Fruit fly (Drosophila melanogaster) whole organism, prepupa: ENCODE results near the gene CG17768.
A peak's percentile ranks its signal among the peaks of the same experiment; 100 is the strongest.

Experiments used
- Blimp-1 ChIP-seq: fragments of 200-800 bp; sonication (Bioruptor generic); optimal IDR thresholded peaks from 3 replicates; lab custom pipeline; 2017; ENCODE audit warnings: missing biosample characterization, missing genetic modification characterization, mild to moderate bottlenecking, moderate library complexity, missing genetic modification reagents
- CG10631 ChIP-seq: fragments of 200-800 bp; sonication (Bioruptor generic); optimal IDR thresholded peaks from 2 replicates; lab custom pipeline; 2016; ENCODE audit warnings: missing biosample characterization, missing genetic modification characterization
- CG11294 ChIP-seq: fragments of 200-800 bp; sonication (Bioruptor generic); IDR thresholded peaks from 2 replicates; pipeline ENCODE4 v1.3.6; 2022; ENCODE audit warnings: missing biosample characterization, missing genetic modification characterization
- CG11762 ChIP-seq: fragments of 200-800 bp; sonication (Bioruptor generic); optimal IDR thresholded peaks from 3 replicates; lab custom pipeline; 2016; ENCODE audit warnings: missing biosample characterization, missing genetic modification characterization; ENCODE audit not compliant: insufficient read depth
- CG15336 ChIP-seq: fragments of 200-800 bp; sonication (Bioruptor generic); IDR thresholded peaks from 2 replicates; pipeline ENCODE4 v1.3.6; 2022; ENCODE audit warnings: missing biosample characterization, missing genetic modification characterization
- CG1621 ChIP-seq: fragments of 200-800 bp; sonication (Bioruptor generic); optimal IDR thresholded peaks from 3 replicates; lab custom pipeline; 2018; ENCODE audit warnings: missing biosample characterization, mild to moderate bottlenecking, missing genetic modification characterization
- CG16779 ChIP-seq: fragments of 200-800 bp; sonication (Bioruptor generic); optimal IDR thresholded peaks from 3 replicates; lab custom pipeline; 2017; ENCODE audit warnings: missing biosample characterization, mild to moderate bottlenecking, missing genetic modification characterization
- CG3032 ChIP-seq: fragments of 200-800 bp; optimal IDR thresholded peaks from 2 replicates; lab custom pipeline; 2019; ENCODE audit warnings: missing biosample characterization, mild to moderate bottlenecking, missing genetic modification characterization, moderate library complexity
- CG32006 ChIP-seq: fragments of 200-800 bp; sonication (Bioruptor generic); optimal IDR thresholded peaks from 3 replicates; lab custom pipeline; 2017; ENCODE audit warnings: missing biosample characterization, mild to moderate bottlenecking, missing genetic modification characterization
- CG34406 ChIP-seq: fragments of 200-800 bp; sonication (Bioruptor generic); optimal IDR thresholded peaks from 3 replicates; lab custom pipeline; 2016; ENCODE audit warnings: missing biosample characterization, missing genetic modification characterization
- CG6163 ChIP-seq: fragments of 200-800 bp; sonication (Bioruptor generic); IDR thresholded peaks from 3 replicates; pipeline ENCODE4 v1.3.6; 2022; ENCODE audit warnings: missing biosample characterization, missing genetic modification characterization
- CG6276 ChIP-seq: fragments of 200-800 bp; sonication (Bioruptor generic); optimal IDR thresholded peaks from 2 replicates; lab custom pipeline; 2017; ENCODE audit warnings: missing biosample characterization, mild to moderate bottlenecking, missing genetic modification characterization
- CG6792 ChIP-seq: fragments of 200-800 bp; sonication (Bioruptor generic); optimal IDR thresholded peaks from 3 replicates; lab custom pipeline; 2016; ENCODE audit warnings: missing biosample characterization, missing genetic modification characterization
- CG6808 ChIP-seq: fragments of 200-800 bp; sonication (Bioruptor generic); optimal IDR thresholded peaks from 3 replicates; lab custom pipeline; 2017; ENCODE audit warnings: missing biosample characterization, missing genetic modification characterization, mild to moderate bottlenecking, moderate library complexity, missing genetic modification reagents
- CG6854 ChIP-seq: fragments of 200-800 bp; sonication (Bioruptor generic); optimal IDR thresholded peaks from 2 replicates; lab custom pipeline; 2017; ENCODE audit warnings: missing biosample characterization, mild to moderate bottlenecking, missing genetic modification characterization
- CG8119 ChIP-seq: fragments of 200-800 bp; sonication (Bioruptor generic); IDR thresholded peaks from 3 replicates; pipeline ENCODE4 v1.3.6; 2022; ENCODE audit warnings: missing biosample characterization, missing genetic modification characterization
- Eip75B ChIP-seq: fragments of 200-800 bp; sonication (Bioruptor generic); optimal IDR thresholded peaks from 3 replicates; lab custom pipeline; 2016; ENCODE audit warnings: missing biosample characterization, missing genetic modification characterization
- Eip78C ChIP-seq: fragments of 200-800 bp; sonication (Bioruptor generic); peaks from one replicate; lab custom pipeline; 2016; ENCODE audit warnings: missing biosample characterization, missing genetic modification characterization
- Ets96B ChIP-seq: fragments of 200-800 bp; optimal IDR thresholded peaks from 2 replicates; lab custom pipeline; 2019; ENCODE audit warnings: missing biosample characterization, mild to moderate bottlenecking, missing genetic modification characterization, moderate library complexity
- Gug ChIP-seq: fragments of 200-800 bp; sonication (Bioruptor generic); IDR thresholded peaks from 2 replicates; pipeline ENCODE4 v1.3.6; 2022; ENCODE audit warnings: missing biosample characterization, missing genetic modification characterization
- Hr38 ChIP-seq: sonication (Bioruptor generic); optimal IDR thresholded peaks from 2 replicates; lab custom pipeline; 2016; ENCODE audit warnings: missing biosample characterization, missing genetic modification characterization
- Hr39 ChIP-seq: fragments of 200-800 bp; sonication (Bioruptor generic); optimal IDR thresholded peaks from 2 replicates; lab custom pipeline; 2016; ENCODE audit warnings: missing biosample characterization, missing genetic modification characterization
- Hr4 ChIP-seq: fragments of 200-800 bp; sonication (Bioruptor generic); optimal IDR thresholded peaks from 3 replicates; lab custom pipeline; 2016; ENCODE audit warnings: missing biosample characterization, missing genetic modification characterization
- Lpt ChIP-seq: fragments of 200-800 bp; sonication (Bioruptor generic); optimal IDR thresholded peaks from 3 replicates; lab custom pipeline; 2016; ENCODE audit warnings: missing biosample characterization, missing genetic modification characterization
- Met ChIP-seq: fragments of 200-800 bp; sonication (Bioruptor generic); optimal IDR thresholded peaks from 3 replicates; lab custom pipeline; 2016; ENCODE audit warnings: missing biosample characterization, missing genetic modification characterization
- Smox ChIP-seq: fragments of 200-800 bp; sonication (Bioruptor generic); optimal IDR thresholded peaks from 3 replicates; lab custom pipeline; 2016; ENCODE audit warnings: missing biosample characterization, missing genetic modification characterization
- Sox102F ChIP-seq: fragments of 200-800 bp; sonication (Bioruptor generic); optimal IDR thresholded peaks from 2 replicates; lab custom pipeline; 2016; ENCODE audit warnings: missing biosample characterization, mild to moderate bottlenecking, missing genetic modification characterization
- Sox14 ChIP-seq: fragments of 200-800 bp; sonication (Bioruptor generic); optimal IDR thresholded peaks from 3 replicates; lab custom pipeline; 2016; ENCODE audit warnings: missing biosample characterization, missing genetic modification characterization
- acj6 ChIP-seq: fragments of 200-800 bp; sonication (Bioruptor generic); optimal IDR thresholded peaks from 3 replicates; lab custom pipeline; 2016; ENCODE audit warnings: missing biosample characterization, missing genetic modification characterization
- cyc ChIP-seq: fragments of 200-800 bp; sonication (Bioruptor generic); optimal IDR thresholded peaks from 3 replicates; lab custom pipeline; 2016; ENCODE audit warnings: missing biosample characterization, missing genetic modification characterization
- dac ChIP-seq: fragments of 200-800 bp; sonication (Bioruptor generic); optimal IDR thresholded peaks from 2 replicates; lab custom pipeline; 2017; ENCODE audit warnings: missing biosample characterization, mild to moderate bottlenecking, missing genetic modification characterization
- dsx ChIP-seq: fragments of 200-800 bp; optimal IDR thresholded peaks from 3 replicates; lab custom pipeline; 2019; ENCODE audit warnings: missing biosample characterization, mild to moderate bottlenecking, missing genetic modification characterization, moderate library complexity; ENCODE audit not compliant: poor library complexity, severe bottlenecking
- eg ChIP-seq: fragments of 200-800 bp; sonication (Bioruptor generic); IDR thresholded peaks from 3 replicates; pipeline ENCODE4 v1.3.6; 2022; ENCODE audit warnings: missing biosample characterization, missing genetic modification characterization
- esn ChIP-seq: fragments of 200-800 bp; sonication (Bioruptor generic); optimal IDR thresholded peaks from 2 replicates; lab custom pipeline; 2016; ENCODE audit warnings: missing biosample characterization, mild to moderate bottlenecking, missing genetic modification characterization, moderate library complexity
- fd59A ChIP-seq: fragments of 200-800 bp; sonication (Bioruptor generic); optimal IDR thresholded peaks from 2 replicates; lab custom pipeline; 2017; ENCODE audit warnings: missing biosample characterization, mild to moderate bottlenecking, missing genetic modification characterization, missing genetic modification reagents
- fd85E ChIP-seq: fragments of 200-800 bp; sonication (Bioruptor generic); optimal IDR thresholded peaks from 3 replicates; lab custom pipeline; 2016; ENCODE audit warnings: missing biosample characterization, missing genetic modification characterization
- fkh ChIP-seq: fragments of 200-800 bp; sonication (Bioruptor generic); optimal IDR thresholded peaks from 3 replicates; lab custom pipeline; 2017; ENCODE audit warnings: missing biosample characterization, mild to moderate bottlenecking, missing genetic modification characterization, moderate library complexity
- lz ChIP-seq: fragments of 200-800 bp; sonication (Bioruptor generic); optimal IDR thresholded peaks from 3 replicates; lab custom pipeline; 2016; ENCODE audit warnings: missing biosample characterization, missing genetic modification characterization
- net ChIP-seq: fragments of 200-800 bp; sonication (Bioruptor generic); optimal IDR thresholded peaks from 3 replicates; lab custom pipeline; 2016; ENCODE audit warnings: missing biosample characterization, missing genetic modification characterization
- pdm3 ChIP-seq: fragments of 200-800 bp; sonication (Bioruptor generic); optimal IDR thresholded peaks from 3 replicates; lab custom pipeline; 2016; ENCODE audit warnings: missing biosample characterization, missing genetic modification characterization
- salr ChIP-seq, 2 experiments: fragments of 200-800 bp; sonication (Bioruptor generic); optimal IDR thresholded peaks; 3 replicates each; lab custom pipeline; 2016 to 2018; ENCODE audit warnings: missing biosample characterization in 2 of 2, missing genetic modification characterization in 2 of 2, mild to moderate bottlenecking in 1 of 2
- spab ChIP-seq: fragments of 200-800 bp; sonication (Bioruptor generic); optimal IDR thresholded peaks from 2 replicates; lab custom pipeline; 2017; ENCODE audit warnings: missing biosample characterization, mild to moderate bottlenecking, missing genetic modification characterization, missing genetic modification reagents
- ss ChIP-seq, 2 experiments: fragments of 200-800 bp; sonication (Bioruptor generic); optimal IDR thresholded peaks; 2 replicates in 1 of 2; 3 replicates in 1 of 2; lab custom pipeline; 2017 to 2018; ENCODE audit warnings: mild to moderate bottlenecking in 2 of 2, missing biosample characterization in 2 of 2, missing genetic modification characterization in 2 of 2, moderate library complexity in 1 of 2
- svp ChIP-seq: fragments of 200-800 bp; sonication (Bioruptor generic); peaks from one replicate; lab custom pipeline; 2016; ENCODE audit warnings: missing biosample characterization, missing genetic modification characterization
- topi ChIP-seq: fragments of 200-800 bp; sonication (Bioruptor generic); optimal IDR thresholded peaks from 3 replicates; lab custom pipeline; 2016; ENCODE audit warnings: missing biosample characterization, missing genetic modification characterization
- vri ChIP-seq: fragments of 200-800 bp; sonication (Bioruptor generic); optimal IDR thresholded peaks from 3 replicates; lab custom pipeline; 2016; ENCODE audit warnings: missing biosample characterization, mild to moderate bottlenecking, missing genetic modification characterization

Gene CG17768

DNA sequence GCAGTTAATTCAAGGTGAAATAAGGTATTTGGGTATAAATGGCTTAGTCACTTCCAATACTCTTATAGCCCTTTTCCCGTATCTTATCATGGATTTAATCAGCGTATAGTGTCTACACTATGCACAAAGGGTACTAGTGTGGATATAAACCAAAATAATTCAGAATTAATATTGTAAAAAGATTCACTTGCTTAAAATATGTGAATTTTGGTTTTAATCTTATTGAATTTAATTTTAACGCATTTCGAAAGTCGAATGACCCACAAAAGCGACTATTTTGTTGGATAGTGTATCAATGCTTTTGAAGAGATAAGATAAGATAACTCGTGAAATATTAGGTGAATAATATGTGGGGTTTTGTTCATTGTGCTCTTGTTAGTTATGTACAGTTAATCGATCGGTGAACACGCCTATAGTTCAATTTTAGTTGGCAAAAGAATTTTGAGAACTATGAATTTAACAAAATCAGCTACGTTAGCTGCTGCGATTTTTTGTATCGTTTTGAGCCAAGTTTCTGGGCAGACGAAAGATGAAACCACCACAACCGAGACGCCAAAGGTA lies 23.0 kb downstream of the CG17768 start, which contains the start of gene CG5096 (continued):
- TF ChIP-seq CG16779 (no peak), CG6808 (GFP tag; lab: Kevin White, UChicago) (no peak), CG6276 (GFP tag; lab: Kevin White, UChicago) (no peak), Smox (GFP tag; lab: Kevin White, UChicago) (no peak), cyc (GFP tag; lab: Kevin White, UChicago) (peak; percentile 64), CG11294 (GFP tag; lab: Robert Waterston, UW) (no peak), dac (GFP tag; lab: Kevin White, UChicago) (no peak), Hr38 (GFP tag; lab: Kevin White, UChicago) (no peak), Eip75B (GFP tag; lab: Kevin White, UChicago) (peak; percentile 72), lz (peak; percentile 66), Met (peak; percentile 80), CG32006 (no peak), dsx (GFP tag; lab: Kevin White, UChicago) (peak; percentile 29), CG6792 (GFP tag; lab: Kevin White, UChicago) (peak; percentile 69), eg (GFP tag; lab: Robert Waterston, UW) (no peak), svp (GFP tag; lab: Kevin White, UChicago) (no peak), CG15336 (GFP tag; lab: Robert Waterston, UW) (peak; percentile 67), Lpt (GFP tag; lab: Kevin White, UChicago) (no peak), CG6163 (no peak), CG34406 (GFP tag; lab: Kevin White, UChicago) (peak; percentile 73)

DNA sequence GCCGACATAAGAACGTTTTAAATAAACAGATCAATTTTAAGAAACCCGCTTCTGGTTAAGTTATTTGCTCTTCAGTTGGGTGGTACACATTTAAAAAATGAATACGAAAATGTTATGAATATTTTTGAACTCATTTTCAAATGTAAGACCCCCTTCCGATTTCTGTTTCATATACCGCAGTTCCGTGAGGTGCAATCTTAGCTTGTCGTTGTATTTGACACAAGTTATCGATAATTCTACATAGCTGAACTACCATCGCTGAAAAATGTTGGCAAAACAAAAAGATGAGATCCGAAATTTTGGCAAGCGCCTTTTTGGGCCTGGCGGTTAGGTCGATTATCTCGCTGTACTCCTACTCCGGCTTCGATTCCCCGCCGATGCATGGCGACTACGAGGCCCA lies 25.1 kb downstream of the CG17768 start, which contains the start of gene gny:
Gene gny (plus strand): TSS at position 239 of the 400 bp plus-strand sequence.
- no peak for TF ChIP-seq salr (GFP tag; optimal IDR thresholded peaks at IDR 0.05; lab: Kevin White, UChicago)
- no peak for TF ChIP-seq Eip75B (GFP tag; lab: Kevin White, UChicago)
- peak; percentile 18 for TF ChIP-seq Eip78C (GFP tag; lab: Kevin White, UChicago)
- TF ChIP-seq Ets96B (tag; lab: Kevin White, UChicago) = no peak
- TF ChIP-seq vri = no peak

DNA sequence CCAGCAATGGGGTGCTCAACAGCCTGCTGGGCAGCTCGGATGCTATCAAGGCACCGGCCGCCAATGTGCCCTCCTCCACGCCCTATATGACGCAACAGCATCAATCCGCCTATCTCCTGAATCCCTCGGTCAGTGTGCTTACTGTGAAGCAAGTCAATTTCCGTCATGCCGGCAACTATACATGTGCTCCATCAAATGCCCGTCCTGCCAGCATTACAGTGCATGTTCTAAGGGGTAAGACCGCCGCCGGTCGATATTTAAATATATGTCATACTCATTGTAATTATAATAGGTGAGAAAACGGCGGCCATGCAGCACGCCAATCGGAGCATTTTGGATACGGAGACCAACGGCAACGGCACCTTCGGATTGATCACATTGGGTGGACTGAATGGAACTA lies 26.4 kb downstream of the CG17768 start:
- TF ChIP-seq fd85E (no peak), fd59A (GFP tag; lab: Kevin White, UChicago) (no peak), CG10631 (GFP tag; lab: Kevin White, UChicago) (no peak), fkh (GFP tag; lab: Kevin White, UChicago) (no peak), eg (GFP tag; lab: Robert Waterston, UW) (no peak), CG16779 (no peak), CG11762 (GFP tag; lab: Kevin White, UChicago) (no peak), Gug (GFP tag; lab: Robert Waterston, UW) (no peak), topi (GFP tag; lab: Kevin White, UChicago) (no peak), spab (no peak)
- TF ChIP-seq, all 60 proteins: peak for 0

DNA sequence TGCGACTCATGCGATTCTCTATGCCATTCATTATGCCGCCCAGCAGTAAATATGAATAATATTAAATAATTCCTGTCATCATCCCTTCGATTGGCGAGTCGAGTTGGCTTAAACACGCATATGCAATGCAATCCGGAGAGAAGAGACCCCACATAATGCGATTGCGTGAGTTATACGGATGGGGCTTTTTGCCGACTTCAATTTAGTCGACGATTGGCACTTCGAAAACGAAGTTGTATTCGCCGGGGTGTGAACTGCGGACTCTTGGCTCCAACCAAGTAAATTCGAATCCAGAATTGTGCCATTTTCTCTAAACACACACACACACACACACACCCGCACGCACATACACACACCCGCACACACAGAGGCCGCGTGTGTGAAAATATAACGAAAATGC lies 28.7 kb downstream of the CG17768 start:
- no peak for TF ChIP-seq CG6808 (GFP tag; lab: Kevin White, UChicago)
- TF ChIP-seq Sox14 = no peak
- no peak for TF ChIP-seq CG1621 (tag; lab: Kevin White, UChicago)
- no peak for TF ChIP-seq CG3032 (tag; lab: Kevin White, UChicago)
- TF ChIP-seq Hr4 (GFP tag; lab: Kevin White, UChicago) = no peak
- TF ChIP-seq Hr39 = no peak
- TF ChIP-seq pdm3 (GFP tag; lab: Kevin White, UChicago) = no peak
- no peak for TF ChIP-seq CG6854
- TF ChIP-seq acj6 (GFP tag; lab: Kevin White, UChicago) = no peak
- TF ChIP-seq Blimp-1 = no peak
- no peak for TF ChIP-seq Gug (GFP tag; lab: Robert Waterston, UW)
- no peak for TF ChIP-seq net (GFP tag; lab: Kevin White, UChicago)
- no peak for TF ChIP-seq eg (GFP tag; lab: Robert Waterston, UW)
- no peak for TF ChIP-seq ss (GFP tag; optimal IDR thresholded peaks at IDR 0.05; lab: Kevin White, UChicago)
- TF ChIP-seq fkh (GFP tag; lab: Kevin White, UChicago) = no peak
- no peak for TF ChIP-seq Sox102F (GFP tag; lab: Kevin White, UChicago)
- TF ChIP-seq CG8119 = no peak
- TF ChIP-seq fd85E = no peak
- TF ChIP-seq CG11294 (GFP tag; lab: Robert Waterston, UW) = no peak
- TF ChIP-seq esn (GFP tag; lab: Kevin White, UChicago) = no peak
